Fruit fly (Drosophila melanogaster): Measurements from ENCODE around the gene Desat1.

The Desat1 gene

DNA sequence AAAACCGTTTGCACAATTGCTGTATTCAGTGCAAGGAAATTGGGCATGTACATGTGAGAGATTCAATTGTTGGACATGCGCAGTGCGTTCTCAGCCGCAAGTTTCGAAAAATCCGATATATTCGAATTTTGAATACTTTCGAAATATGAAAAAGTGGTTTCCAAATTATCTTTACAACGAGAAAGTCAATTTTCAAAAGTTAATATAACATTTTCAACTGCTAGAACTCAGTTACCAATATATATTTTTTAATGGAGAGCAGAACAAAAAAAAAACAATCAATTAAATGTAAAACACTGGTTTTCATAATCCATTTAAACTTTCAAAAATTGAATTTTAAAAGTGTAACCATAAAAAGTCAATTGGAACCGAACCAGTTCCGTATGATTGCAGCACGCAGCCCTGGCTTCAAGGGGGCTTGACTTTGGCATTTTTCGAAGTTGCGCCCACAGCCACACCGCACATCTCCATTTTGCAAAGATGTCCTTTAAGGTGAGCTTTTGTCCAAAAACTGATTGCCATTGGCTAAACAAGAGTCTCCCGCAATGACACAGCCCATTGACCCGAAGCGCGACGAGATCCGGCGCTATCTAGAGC lies 16.9 kb upstream of the Desat1 start, which contains the start of the genes Scgbeta and CG17202:
TSS of gene Scgbeta (minus strand) at position 51 of the 597 bp plus-strand sequence.
TSS of gene CG17202 (plus strand) at position 390 of the 597 bp plus-strand sequence.
- TF ChIP-seq Ets98B (GFP tag; IDR thresholded peaks at IDR 0.05) (peak; percentile 22; the same call in 1 of the 2 replicates), CG9948 (tag; optimal IDR thresholded peaks at IDR 0.05) (no peak)

dm6 chr3R:12423997-12424396 lies 15.4 kb upstream of the Desat1 start:
- TF ChIP-seq EcR (GFP tag; optimal IDR thresholded peaks at IDR 0.05) (peak; percentile 2), CG12605 (GFP tag; IDR thresholded peaks at IDR 0.05) (no peak)

dm6 chr3R:12425510-12426309 lies 13.7 kb upstream of the Desat1 start, which contains the start of gene Pp1-87B:
Gene Pp1-87B (minus strand): TSS chr3R:12425917.
- no peak for TF ChIP-seq Pif1A (GFP tag; optimal IDR thresholded peaks at IDR 0.05)
- TF ChIP-seq CG8301 (tag; optimal IDR thresholded peaks at IDR 0.05) = no peak
- TF ChIP-seq Snoo (tag; optimal IDR thresholded peaks at IDR 0.05) = peak; percentile 31
- TF ChIP-seq D1 (tag; optimal IDR thresholded peaks at IDR 0.05) = no peak
- TF ChIP-seq CG13204 (GFP tag; optimal IDR thresholded peaks at IDR 0.05) = no peak
- TF ChIP-seq EcR (GFP tag; optimal IDR thresholded peaks at IDR 0.05) = no peak
- peak; percentile 10 for TF ChIP-seq CG15710 (tag; optimal IDR thresholded peaks at IDR 0.05)

- no peak for TF ChIP-seq EcR (GFP tag; optimal IDR thresholded peaks at IDR 0.05)
These were observed 13.1 kb upstream of the Desat1 start, which contains the start of gene NANS for dm6 chr3R:12426310-12426653. Gene NANS (plus strand): TSS chr3R:12426578.

DNA sequence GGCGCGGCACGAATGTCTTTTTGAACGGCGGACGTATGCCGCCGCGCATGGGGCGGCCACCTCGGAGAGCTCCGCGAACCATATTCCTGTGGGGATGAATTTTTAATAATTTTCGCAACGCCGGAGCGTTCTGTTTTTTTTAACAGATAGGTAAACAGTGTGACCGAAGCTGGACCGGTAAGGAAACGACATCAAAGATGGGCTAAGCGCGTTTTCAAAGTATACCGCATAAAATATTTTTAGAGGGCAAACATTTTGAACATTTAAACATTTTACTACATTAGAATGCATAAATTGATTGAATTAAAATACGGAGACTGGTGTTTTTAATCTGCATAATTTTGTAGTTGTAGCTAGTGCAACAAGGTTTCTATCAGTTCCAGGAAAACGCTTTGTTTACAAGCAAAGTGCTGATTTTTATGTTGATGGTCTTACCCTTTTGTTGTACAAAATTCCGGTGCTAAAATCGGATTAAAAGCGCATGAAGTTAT lies 10.2 kb upstream of the Desat1 start, which contains the start of the genes CG5641 and CG5245:
TSS of gene CG5641 (minus strand) at position 163 of the 491 bp plus-strand sequence.
TSS of gene CG5245 (plus strand) at position 441 of the 491 bp plus-strand sequence.
- TF ChIP-seq CG14655 (GFP tag; optimal IDR thresholded peaks at IDR 0.05) (no peak), Pif1A (GFP tag; optimal IDR thresholded peaks at IDR 0.05) (no peak), gl (tag; optimal IDR thresholded peaks at IDR 0.05) (no peak), rn (GFP tag; IDR thresholded peaks at IDR 0.05) (no peak), CG15710 (tag; optimal IDR thresholded peaks at IDR 0.05) (no peak), D1 (tag; optimal IDR thresholded peaks at IDR 0.05) (no peak), Pif1B (GFP tag; optimal IDR thresholded peaks at IDR 0.05) (no peak), CG34367 (tag; optimal IDR thresholded peaks at IDR 0.05) (no peak), CG10348 (GFP tag; IDR thresholded peaks at IDR 0.05) (no peak), CG32121 (GFP tag; IDR thresholded peaks at IDR 0.05) (no peak)

- peak; percentile 9 for TF ChIP-seq CG15710 (tag; optimal IDR thresholded peaks at IDR 0.05)
- TF ChIP-seq gl (tag; optimal IDR thresholded peaks at IDR 0.05) = no peak
- TF ChIP-seq CG9948 (tag; optimal IDR thresholded peaks at IDR 0.05) = peak; percentile 16
- TF ChIP-seq CG13204 (GFP tag; optimal IDR thresholded peaks at IDR 0.05) = no peak
- TF ChIP-seq CG8159 (tag; optimal IDR thresholded peaks at IDR 0.05) = no peak
These were observed 8.3 kb upstream of the Desat1 start, which contains the start of gene Prosalpha2 for dm6 chr3R:12431030-12431489. Gene Prosalpha2 (plus strand): TSS chr3R:12431321.

dm6 chr3R:12433764-12434163 lies 5.6 kb upstream of the Desat1 start, which contains the start of the genes Aos1 and Srlp:
Gene Aos1 (minus strand): TSS chr3R:12433822.
Gene Srlp (plus strand): TSS chr3R:12434098.
- TF ChIP-seq CG17806 (tag; optimal IDR thresholded peaks at IDR 0.05) (peak; percentile 35), rn (GFP tag; IDR thresholded peaks at IDR 0.05) (no peak), CG15710 (tag; optimal IDR thresholded peaks at IDR 0.05) (peak; percentile 63), Snoo (tag; optimal IDR thresholded peaks at IDR 0.05) (peak; percentile 32), CG9948 (tag; optimal IDR thresholded peaks at IDR 0.05) (peak; percentile 41), CG8159 (tag; optimal IDR thresholded peaks at IDR 0.05) (no peak), CG10348 (GFP tag; IDR thresholded peaks at IDR 0.05) (no peak), CG32121 (GFP tag; IDR thresholded peaks at IDR 0.05) (0 out of 2 replicates have a peak, but pooled peaks have one; percentile 29)

DNA sequence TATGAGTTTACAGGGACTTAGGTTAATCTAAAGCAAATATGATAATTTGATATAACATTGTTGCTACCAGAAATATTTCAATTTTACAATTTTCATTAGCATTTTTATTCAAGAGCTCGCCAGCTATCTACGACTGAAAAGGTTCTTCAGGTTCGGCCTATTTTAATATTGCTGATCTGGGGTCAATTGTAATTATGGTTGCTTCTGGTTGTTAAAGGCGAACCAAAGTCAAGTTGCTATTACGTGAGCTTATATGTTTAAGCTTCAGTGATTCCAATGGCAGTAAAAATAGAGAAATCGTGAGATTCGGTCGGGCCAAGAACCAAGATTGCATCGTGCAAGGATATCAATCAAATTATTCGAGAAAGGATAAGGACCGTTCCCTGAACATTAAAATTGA lies 3.5 kb upstream of the Desat1 start, which contains the start of gene Desat2:
TSS of gene Desat2 (plus strand) at position 301 of the 400 bp plus-strand sequence.
- TF ChIP-seq CG12605 (GFP tag; IDR thresholded peaks at IDR 0.05) = no peak
- TF ChIP-seq CG9948 (tag; optimal IDR thresholded peaks at IDR 0.05) = no peak
- no peak for TF ChIP-seq D1 (tag; optimal IDR thresholded peaks at IDR 0.05)
- no peak for TF ChIP-seq CG4496 (GFP tag; IDR thresholded peaks at IDR 0.05)
- no peak for TF ChIP-seq CG14655 (GFP tag; optimal IDR thresholded peaks at IDR 0.05)
- TF ChIP-seq rn (GFP tag; IDR thresholded peaks at IDR 0.05) = no peak
- TF ChIP-seq CG34367 (tag; optimal IDR thresholded peaks at IDR 0.05) = no peak
- no peak for TF ChIP-seq fd96Ca (GFP tag; IDR thresholded peaks at IDR 0.05)
- no peak for TF ChIP-seq CG17806 (tag; optimal IDR thresholded peaks at IDR 0.05)
- no peak for TF ChIP-seq Pif1A (GFP tag; optimal IDR thresholded peaks at IDR 0.05)
- TF ChIP-seq Ets98B (GFP tag; IDR thresholded peaks at IDR 0.05) = no peak
- TF ChIP-seq EcR (GFP tag; optimal IDR thresholded peaks at IDR 0.05) = no peak
- TF ChIP-seq gl (tag; optimal IDR thresholded peaks at IDR 0.05) = no peak
- no peak for TF ChIP-seq CG32121 (GFP tag; IDR thresholded peaks at IDR 0.05)
- TF ChIP-seq CG8301 (tag; optimal IDR thresholded peaks at IDR 0.05) = no peak
- TF ChIP-seq Snoo (tag; optimal IDR thresholded peaks at IDR 0.05) = no peak
- no peak for TF ChIP-seq Pif1B (GFP tag; optimal IDR thresholded peaks at IDR 0.05)
- TF ChIP-seq CG15710 (tag; optimal IDR thresholded peaks at IDR 0.05) = no peak
- TF ChIP-seq CG10348 (GFP tag; IDR thresholded peaks at IDR 0.05) = no peak
